Fruit fly (Drosophila melanogaster): ENCODE data around the gene CG31286.
A peak's percentile ranks its signal among the peaks of the same experiment; 100 is the strongest.

DNA sequence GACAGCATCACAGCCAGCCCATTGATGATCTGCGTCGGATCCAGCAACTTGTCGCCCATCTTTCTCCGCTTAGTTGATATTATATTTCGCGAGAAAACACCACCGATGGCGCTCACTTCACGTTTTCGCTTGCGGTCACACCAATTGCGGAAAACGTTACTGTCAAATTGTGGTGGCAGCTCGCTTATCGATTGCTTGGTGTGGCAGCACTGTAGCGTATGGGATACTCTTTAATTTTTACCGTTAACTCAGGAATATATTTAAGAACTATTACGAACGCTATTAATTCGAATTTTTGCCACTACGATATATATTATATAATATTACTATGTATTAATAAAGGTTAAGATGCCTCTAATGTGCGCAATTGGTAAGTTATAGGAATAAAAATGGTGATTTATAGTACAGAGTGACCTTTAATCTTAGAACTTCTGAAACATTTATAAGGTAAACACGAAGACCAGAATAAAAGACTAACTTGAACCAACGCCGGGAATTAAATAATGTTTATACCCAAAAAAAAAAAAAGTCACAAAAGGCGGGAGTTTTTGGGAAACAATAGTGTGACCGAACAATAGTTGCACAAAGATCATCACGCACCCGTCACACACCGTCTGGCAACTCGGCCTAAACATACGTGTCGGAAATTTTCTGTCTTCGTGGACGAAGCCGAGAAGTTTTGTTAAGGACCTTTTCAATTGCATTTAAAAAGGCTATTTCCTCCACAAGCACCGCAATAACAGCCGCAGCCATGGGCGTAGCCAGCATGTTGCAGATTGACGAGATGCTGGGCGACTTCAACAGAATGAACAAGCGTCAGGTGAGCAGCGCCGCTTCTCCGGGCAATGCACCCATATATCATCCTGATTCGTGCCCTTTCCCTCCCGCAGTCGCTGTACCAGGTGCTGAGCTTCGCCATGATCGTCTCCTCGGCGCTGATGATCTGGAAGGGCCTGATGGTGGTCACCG, 16.5 kb downstream of the CG31286 start, which contains the start of the genes CG1307 and twr:
- peak in 1 of 2 experiments; percentile 17 for TF ChIP-seq dpn (GFP tag; optimal IDR thresholded peaks at IDR 0.05)
- no peak for TF ChIP-seq CG8281 (tag; optimal IDR thresholded peaks at IDR 0.05)
- peak; percentile 61 for TF ChIP-seq Rfx (GFP tag; IDR thresholded peaks at IDR 0.05)
- TF ChIP-seq fru (optimal IDR thresholded peaks at IDR 0.05), result no peak
- TF ChIP-seq en (GFP tag; optimal IDR thresholded peaks at IDR 0.05), result no peak
- TF ChIP-seq NK7.1 (GFP tag; optimal IDR thresholded peaks at IDR 0.05), result no peak
- 0 out of 2 replicates have a peak, but pooled peaks have one; percentile 12 for TF ChIP-seq H2.0 (GFP tag; IDR thresholded peaks at IDR 0.05)
- TF ChIP-seq gro (GFP tag; optimal IDR thresholded peaks at IDR 0.05), result no peak
- TF ChIP-seq lmd (GFP tag; IDR thresholded peaks at IDR 0.05), result 0 out of 2 replicates have a peak, but pooled peaks have one; percentile 26
- no peak for TF ChIP-seq Kr (GFP tag; optimal IDR thresholded peaks at IDR 0.05)
- TF ChIP-seq Chrac-16 (GFP tag; optimal IDR thresholded peaks at IDR 0.05), result peak; percentile 24
- no peak for TF ChIP-seq bowl (GFP tag; IDR thresholded peaks at IDR 0.05)
- TF ChIP-seq CG6791 (GFP tag; IDR thresholded peaks at IDR 0.05; ENCODE audit: partially characterized antibody), result 0 out of 3 replicates have a peak, but pooled peaks have one; percentile 17
- no peak for TF ChIP-seq tin (GFP tag; optimal IDR thresholded peaks at IDR 0.05)

Measured in whole organism, embryonic.